Fruit fly (Drosophila melanogaster): ENCODE data around the gene NimC2.

NimC2 gene

dm6 chr2L:13955775-13956174 is 24.2 kb upstream of the NimC2 start:
- peak; percentile 95 for TF ChIP-seq brk (GFP tag; optimal IDR thresholded peaks at IDR 0.05)
- no peak for TF ChIP-seq N (GFP tag; optimal IDR thresholded peaks at IDR 0.05)
- TF ChIP-seq fru (GFP tag; optimal IDR thresholded peaks at IDR 0.05), result peak; percentile 97
- TF ChIP-seq foxo (GFP tag; optimal IDR thresholded peaks at IDR 0.05), result peak; percentile 29 to 97
- TF ChIP-seq dl (GFP tag; optimal IDR thresholded peaks at IDR 0.05; ENCODE audit: insufficient read depth in 1 of 2, partially characterized antibody in 2 of 2), result no peak
- peak; percentile 96 for TF ChIP-seq tai (GFP tag; optimal IDR thresholded peaks at IDR 0.05)
- TF ChIP-seq jim (GFP tag; optimal IDR thresholded peaks at IDR 0.05), result no peak
- TF ChIP-seq CrebA (GFP tag; optimal IDR thresholded peaks at IDR 0.05; ENCODE audit: borderline replicate concordance), result peak; percentile 78
- TF ChIP-seq Jra (GFP tag; optimal IDR thresholded peaks at IDR 0.05), result peak; percentile 95
- no peak for TF ChIP-seq lola (GFP tag; optimal IDR thresholded peaks at IDR 0.05)
- TF ChIP-seq Sp1 (GFP tag; optimal IDR thresholded peaks at IDR 0.05), result peak; percentile 96
- TF ChIP-seq Rel (GFP tag; optimal IDR thresholded peaks at IDR 0.05), result peak; percentile 74
- peak; percentile 72 for TF ChIP-seq Rel (tag; optimal IDR thresholded peaks at IDR 0.05)
- peak; percentile 98 for TF ChIP-seq ey (GFP tag; optimal IDR thresholded peaks at IDR 0.05)
- peak; percentile 29 for TF ChIP-seq Dif (GFP tag; optimal IDR thresholded peaks at IDR 0.05; ENCODE audit: partially characterized antibody)
- TF ChIP-seq psq (GFP tag; optimal IDR thresholded peaks at IDR 0.05), result peak; percentile 93
- peak; percentile 84 for TF ChIP-seq CG32264 (GFP tag; optimal IDR thresholded peaks at IDR 0.05)
- TF ChIP-seq GATAd (GFP tag; optimal IDR thresholded peaks at IDR 0.05), result peak; percentile 87
- peak; percentile 58 for TF ChIP-seq pan (optimal IDR thresholded peaks at IDR 0.05)
- no peak for TF ChIP-seq Dfd (GFP tag; optimal IDR thresholded peaks at IDR 0.05)
- peak; percentile 97 for TF ChIP-seq Hnf4 (GFP tag; optimal IDR thresholded peaks at IDR 0.05)
- TF ChIP-seq br (GFP tag; optimal IDR thresholded peaks at IDR 0.05), result peak; percentile 97
- TF ChIP-seq OdsH (GFP tag; optimal IDR thresholded peaks at IDR 0.05), result peak; percentile 97
- TF ChIP-seq woc (GFP tag; optimal IDR thresholded peaks at IDR 0.05), result peak; percentile 95
- TF ChIP-seq rgr (GFP tag; optimal IDR thresholded peaks at IDR 0.05), result peak; percentile 96
- peak; percentile 95 for TF ChIP-seq h (GFP tag; optimal IDR thresholded peaks at IDR 0.05)
- peak; percentile 95 for TF ChIP-seq dmrt93B (GFP tag; optimal IDR thresholded peaks at IDR 0.05)
- TF ChIP-seq sage (GFP tag; optimal IDR thresholded peaks at IDR 0.05), result peak; percentile 88
- TF ChIP-seq Mio (GFP tag; optimal IDR thresholded peaks at IDR 0.05), result peak; percentile 72
- peak; percentile 72 for TF ChIP-seq CG9705 (GFP tag; optimal IDR thresholded peaks at IDR 0.05)
- no peak for TF ChIP-seq Hr83 (GFP tag; optimal IDR thresholded peaks at IDR 0.05; ENCODE audit: poor library complexity, severe bottlenecking)
- TF ChIP-seq HLH106 (tag; optimal IDR thresholded peaks at IDR 0.05), result peak; percentile 98
- peak; percentile 88 for TF ChIP-seq dsf (GFP tag; optimal IDR thresholded peaks at IDR 0.05; ENCODE audit: borderline replicate concordance)
- TF ChIP-seq usp (GFP tag; optimal IDR thresholded peaks at IDR 0.05), result no peak
- no peak for TF ChIP-seq Vsx2 (GFP tag; optimal IDR thresholded peaks at IDR 0.05; ENCODE audit: partially characterized antibody)

dm6 chr2L:13957239-13957638 is 22.7 kb upstream of the NimC2 start, which contains the start of gene NimA:
Gene NimA, plus strand, starts transcription at chr2L:13957539.
- TF ChIP-seq Dif (GFP tag; optimal IDR thresholded peaks at IDR 0.05; ENCODE audit: partially characterized antibody), result no peak
- no peak for TF ChIP-seq fru (GFP tag; optimal IDR thresholded peaks at IDR 0.05)
- no peak for TF ChIP-seq jim (GFP tag; optimal IDR thresholded peaks at IDR 0.05)
- TF ChIP-seq woc (GFP tag; optimal IDR thresholded peaks at IDR 0.05), result no peak

- no peak for TF ChIP-seq CG32264 (GFP tag; optimal IDR thresholded peaks at IDR 0.05)
- no peak for TF ChIP-seq dmrt93B (GFP tag; optimal IDR thresholded peaks at IDR 0.05)
- no peak for TF ChIP-seq Abd-B (GFP tag; optimal IDR thresholded peaks at IDR 0.05)
- no peak for TF ChIP-seq tai (GFP tag; optimal IDR thresholded peaks at IDR 0.05)
- TF ChIP-seq woc (GFP tag; optimal IDR thresholded peaks at IDR 0.05), result no peak
- TF ChIP-seq OdsH (GFP tag; optimal IDR thresholded peaks at IDR 0.05), result no peak
- peak; percentile 34 for TF ChIP-seq Dif (GFP tag; optimal IDR thresholded peaks at IDR 0.05; ENCODE audit: partially characterized antibody)
- TF ChIP-seq N (GFP tag; optimal IDR thresholded peaks at IDR 0.05), result no peak
- TF ChIP-seq Myc (optimal IDR thresholded peaks at IDR 0.05), result peak; percentile 7
These were observed 19.5 kb upstream of the NimC2 start for dm6 chr2L:13960399-13960798.
